Fruit fly (Drosophila melanogaster) whole organism, embryonic: ENCODE results near the gene gammaTub37C.

Source experiments
- BtbVII ChIP-seq: fragments of 200-800 bp; sonication (Bioruptor generic); optimal IDR thresholded peaks from 3 replicates; lab custom pipeline; 2017; ENCODE audit warnings: missing biosample characterization, mild to moderate bottlenecking, missing genetic modification characterization
- CG10565 ChIP-seq: fragments of 200-800 bp; sonication (Bioruptor generic); optimal IDR thresholded peaks from 3 replicates; lab custom pipeline; 2016; ENCODE audit warnings: missing biosample characterization, mild to moderate bottlenecking, missing genetic modification characterization
- CG11247 ChIP-seq: fragments of 200-800 bp; sonication (Bioruptor generic); IDR thresholded peaks from 2 replicates; pipeline ENCODE4 v1.3.6; 2022; ENCODE audit warnings: missing biosample characterization, missing genetic modification characterization
- CG15514 ChIP-seq: fragments of 200-800 bp; sonication (Bioruptor generic); optimal IDR thresholded peaks from 3 replicates; lab custom pipeline; 2017; ENCODE audit warnings: missing biosample characterization, missing genetic modification characterization, mild to moderate bottlenecking, moderate library complexity, missing genetic modification reagents
- CG17328 ChIP-seq: fragments of 200-800 bp; sonication (Bioruptor generic); IDR thresholded peaks from 2 replicates; pipeline ENCODE4 v1.3.6; 2022; ENCODE audit warnings: missing biosample characterization, missing genetic modification characterization
- CG17359 ChIP-seq: fragments of 200-800 bp; sonication (Bioruptor generic); optimal IDR thresholded peaks from 3 replicates; lab custom pipeline; 2018; ENCODE audit warnings: missing biosample characterization, mild to moderate bottlenecking, missing genetic modification characterization, moderate library complexity
- CG2199 ChIP-seq: fragments of 200-800 bp; sonication (Bioruptor generic); IDR thresholded peaks from 3 replicates; pipeline ENCODE4 v1.3.6; 2022; ENCODE audit warnings: missing biosample characterization, missing genetic modification characterization
- CG31441 ChIP-seq: fragments of 200-800 bp; sonication (Bioruptor generic); IDR thresholded peaks from 2 replicates; pipeline ENCODE4 v1.3.6; 2022; ENCODE audit warnings: missing biosample characterization, missing genetic modification characterization
- CG32767 ChIP-seq: fragments of 200-800 bp; sonication (Bioruptor generic); IDR thresholded peaks from 2 replicates; pipeline ENCODE4 v1.3.6; 2022; ENCODE audit warnings: missing biosample characterization, missing genetic modification characterization
- CG3281 ChIP-seq: fragments of 200-800 bp; sonication (Bioruptor generic); optimal IDR thresholded peaks from 3 replicates; lab custom pipeline; 2017; ENCODE audit warnings: missing biosample characterization, mild to moderate bottlenecking, missing genetic modification characterization
- CG34224 ChIP-seq: fragments of 200-800 bp; sonication (Bioruptor generic); IDR thresholded peaks from 3 replicates; pipeline ENCODE4 v1.3.6; 2022; ENCODE audit warnings: missing biosample characterization, missing genetic modification characterization; ENCODE audit not compliant: partially characterized antibody
- CG4617 ChIP-seq: fragments of 200-800 bp; sonication (Bioruptor generic); optimal IDR thresholded peaks from 3 replicates; lab custom pipeline; 2016; ENCODE audit warnings: missing biosample characterization, missing genetic modification characterization, borderline replicate concordance
- CG7786 ChIP-seq: fragments of 200-800 bp; sonication (Bioruptor generic); optimal IDR thresholded peaks from 2 replicates; lab custom pipeline; 2016; ENCODE audit warnings: missing biosample characterization, missing genetic modification characterization
- CG8924 ChIP-seq: fragments of 200-800 bp; optimal IDR thresholded peaks from 3 replicates; lab custom pipeline; 2019; ENCODE audit warnings: missing biosample characterization, mild to moderate bottlenecking, missing genetic modification characterization, moderate library complexity
- Dip3 ChIP-seq: fragments of 200-800 bp; sonication (Bioruptor generic); optimal IDR thresholded peaks from 3 replicates; lab custom pipeline; 2016; ENCODE audit warnings: missing biosample characterization, missing genetic modification characterization
- Drgx ChIP-seq: fragments of 200-800 bp; sonication (Bioruptor generic); IDR thresholded peaks from 2 replicates; pipeline ENCODE4 v1.3.6; 2022; ENCODE audit warnings: missing biosample characterization, missing genetic modification characterization
- Ets65A ChIP-seq: fragments of 200-800 bp; sonication (Bioruptor generic); peaks from one replicate; lab custom pipeline; 2016; ENCODE audit warnings: missing biosample characterization, missing genetic modification characterization
- Fer1 ChIP-seq: fragments of 200-800 bp; sonication (Bioruptor generic); optimal IDR thresholded peaks from 2 replicates; lab custom pipeline; 2017; ENCODE audit warnings: missing biosample characterization, mild to moderate bottlenecking, missing genetic modification characterization
- H2.0 ChIP-seq: fragments of 200-800 bp; sonication (Bioruptor generic); IDR thresholded peaks from 2 replicates; pipeline ENCODE4 v1.3.6; 2022; ENCODE audit warnings: missing biosample characterization, missing genetic modification characterization
- Hmr ChIP-seq: fragments of 200-800 bp; sonication (Bioruptor generic); optimal IDR thresholded peaks from 3 replicates; lab custom pipeline; 2017; ENCODE audit warnings: mild to moderate bottlenecking, missing biosample characterization, missing genetic modification reagents, missing genetic modification characterization
- Hr3 ChIP-seq: fragments of 200-800 bp; sonication (Bioruptor generic); optimal IDR thresholded peaks from 3 replicates; lab custom pipeline; 2016; ENCODE audit warnings: missing biosample characterization, missing genetic modification characterization
- Hr78 ChIP-seq, 2 experiments: fragments of 200-800 bp in 1 of 2; fragments of >200 bp in 1 of 2; sonication (Bioruptor generic) in 1 of 2; optimal IDR thresholded peaks; 2 replicates each; lab custom pipeline; 2017 to 2019; ENCODE audit warnings: missing biosample characterization in 2 of 2, missing genetic modification characterization in 2 of 2, mild to moderate bottlenecking in 1 of 2, moderate library complexity in 1 of 2
- Mad ChIP-seq: fragments of 200-800 bp; sonication (Bioruptor generic); optimal IDR thresholded peaks from 2 replicates; lab custom pipeline; 2016; ENCODE audit warnings: missing biosample characterization, missing genetic modification characterization
- PHDP ChIP-seq: fragments of 200-800 bp; sonication (Bioruptor generic); optimal IDR thresholded peaks from 3 replicates; lab custom pipeline; 2018; ENCODE audit warnings: missing biosample characterization, mild to moderate bottlenecking, missing genetic modification characterization, moderate library complexity
- ara ChIP-seq: fragments of 200-800 bp; sonication (Bioruptor generic); IDR thresholded peaks from 2 replicates; pipeline ENCODE4 v1.3.6; 2022; ENCODE audit warnings: missing biosample characterization, missing genetic modification characterization
- chinmo ChIP-seq: fragments of 200-800 bp; sonication (Bioruptor generic); IDR thresholded peaks from 4 replicates; pipeline ENCODE4 v1.3.6; 2022; ENCODE audit warnings: missing biosample characterization, missing genetic modification characterization; ENCODE audit not compliant: partially characterized antibody
- ci ChIP-seq: fragments of 200-800 bp; sonication (Bioruptor generic); IDR thresholded peaks from 3 replicates; pipeline ENCODE4 v1.3.6; 2022; ENCODE audit warnings: missing biosample characterization, missing genetic modification characterization
- cwo ChIP-seq: fragments of 200-800 bp; sonication (Bioruptor generic); optimal IDR thresholded peaks from 3 replicates; lab custom pipeline; 2017; ENCODE audit warnings: missing biosample characterization, missing genetic modification characterization, mild to moderate bottlenecking, moderate library complexity, missing genetic modification reagents
- dan ChIP-seq: fragments of 200-800 bp; sonication (Bioruptor generic); IDR thresholded peaks from 2 replicates; pipeline ENCODE4 v1.3.6; 2022; ENCODE audit warnings: missing biosample characterization, missing genetic modification characterization
- grau ChIP-seq: fragments of 200-800 bp; optimal IDR thresholded peaks from 3 replicates; lab custom pipeline; 2019; ENCODE audit warnings: missing biosample characterization, mild to moderate bottlenecking, missing genetic modification characterization, moderate library complexity
- hkb ChIP-seq, 2 experiments: fragments of 200-800 bp in 1 of 2; fragments of >200 bp in 1 of 2; sonication (Bioruptor generic) in 1 of 2; IDR thresholded peaks in 1 of 2; optimal IDR thresholded peaks in 1 of 2; 2 replicates each; pipeline versions ENCODE4 v1.3.6 to Lab custom; 2017 to 2022; ENCODE audit warnings: missing biosample characterization in 1 of 2, missing genetic modification characterization in 1 of 2
- inv ChIP-seq: fragments of 200-800 bp; sonication (Bioruptor generic); IDR thresholded peaks from 2 replicates; pipeline ENCODE4 v1.3.6; 2022; ENCODE audit warnings: missing biosample characterization, missing genetic modification characterization; ENCODE audit not compliant: partially characterized antibody
- ken ChIP-seq: fragments of 200-800 bp; sonication (Bioruptor generic); IDR thresholded peaks from 3 replicates; pipeline ENCODE4 v1.3.6; 2022; ENCODE audit warnings: missing biosample characterization, missing genetic modification characterization
- lilli ChIP-seq: fragments of 200-800 bp; sonication (Bioruptor generic); optimal IDR thresholded peaks from 3 replicates; lab custom pipeline; 2016; ENCODE audit warnings: missing biosample characterization, missing genetic modification characterization
- phol ChIP-seq: fragments of 200-800 bp; sonication (Bioruptor generic); optimal IDR thresholded peaks from 3 replicates; lab custom pipeline; 2018; ENCODE audit warnings: missing biosample characterization, mild to moderate bottlenecking, missing genetic modification characterization, moderate library complexity
- sd ChIP-seq: fragments of 200-800 bp; sonication (Bioruptor generic); optimal IDR thresholded peaks from 3 replicates; lab custom pipeline; 2018; ENCODE audit warnings: missing biosample characterization, mild to moderate bottlenecking, missing genetic modification characterization, moderate library complexity
- sim ChIP-seq: fragments of 200-800 bp; sonication (Bioruptor generic); IDR thresholded peaks from 2 replicates; pipeline ENCODE4 v1.3.6; 2022; ENCODE audit warnings: missing biosample characterization, missing genetic modification characterization
- sqz ChIP-seq: fragments of 200-800 bp; sonication (Bioruptor generic); optimal IDR thresholded peaks from 3 replicates; lab custom pipeline; 2018; ENCODE audit warnings: missing biosample characterization, mild to moderate bottlenecking, missing genetic modification characterization
- stwl ChIP-seq: fragments of 200-800 bp; sonication (Bioruptor generic); optimal IDR thresholded peaks from 3 replicates; lab custom pipeline; 2018; ENCODE audit warnings: missing biosample characterization, mild to moderate bottlenecking, missing genetic modification characterization, moderate library complexity
- sug ChIP-seq: fragments of 200-800 bp; optimal IDR thresholded peaks from 2 replicates; lab custom pipeline; 2019; ENCODE audit warnings: missing biosample characterization, mild to moderate bottlenecking, missing genetic modification characterization, moderate library complexity
- tap ChIP-seq: fragments of 200-800 bp; optimal IDR thresholded peaks from 3 replicates; lab custom pipeline; 2019; ENCODE audit warnings: missing biosample characterization, mild to moderate bottlenecking, missing genetic modification characterization, moderate library complexity
- twi ChIP-seq: fragments of 200-800 bp; optimal IDR thresholded peaks from 2 replicates; lab custom pipeline; 2019; ENCODE audit warnings: missing biosample characterization, mild to moderate bottlenecking, missing genetic modification characterization, moderate library complexity
- unc-4 ChIP-seq: fragments of 200-800 bp; sonication (Bioruptor generic); IDR thresholded peaks from 2 replicates; pipeline ENCODE4 v1.3.6; 2022; ENCODE audit warnings: missing biosample characterization, missing genetic modification characterization; ENCODE audit not compliant: partially characterized antibody
- wor ChIP-seq: fragments of 200-800 bp; sonication (Bioruptor generic); IDR thresholded peaks from 2 replicates; pipeline ENCODE4 v1.3.6; 2022; ENCODE audit warnings: missing biosample characterization, missing genetic modification characterization
- zen ChIP-seq: fragments of 200-800 bp; sonication (Bioruptor generic); optimal IDR thresholded peaks from 3 replicates; lab custom pipeline; 2018; ENCODE audit warnings: missing biosample characterization, mild to moderate bottlenecking, missing genetic modification characterization, moderate library complexity

The gammaTub37C gene

DNA sequence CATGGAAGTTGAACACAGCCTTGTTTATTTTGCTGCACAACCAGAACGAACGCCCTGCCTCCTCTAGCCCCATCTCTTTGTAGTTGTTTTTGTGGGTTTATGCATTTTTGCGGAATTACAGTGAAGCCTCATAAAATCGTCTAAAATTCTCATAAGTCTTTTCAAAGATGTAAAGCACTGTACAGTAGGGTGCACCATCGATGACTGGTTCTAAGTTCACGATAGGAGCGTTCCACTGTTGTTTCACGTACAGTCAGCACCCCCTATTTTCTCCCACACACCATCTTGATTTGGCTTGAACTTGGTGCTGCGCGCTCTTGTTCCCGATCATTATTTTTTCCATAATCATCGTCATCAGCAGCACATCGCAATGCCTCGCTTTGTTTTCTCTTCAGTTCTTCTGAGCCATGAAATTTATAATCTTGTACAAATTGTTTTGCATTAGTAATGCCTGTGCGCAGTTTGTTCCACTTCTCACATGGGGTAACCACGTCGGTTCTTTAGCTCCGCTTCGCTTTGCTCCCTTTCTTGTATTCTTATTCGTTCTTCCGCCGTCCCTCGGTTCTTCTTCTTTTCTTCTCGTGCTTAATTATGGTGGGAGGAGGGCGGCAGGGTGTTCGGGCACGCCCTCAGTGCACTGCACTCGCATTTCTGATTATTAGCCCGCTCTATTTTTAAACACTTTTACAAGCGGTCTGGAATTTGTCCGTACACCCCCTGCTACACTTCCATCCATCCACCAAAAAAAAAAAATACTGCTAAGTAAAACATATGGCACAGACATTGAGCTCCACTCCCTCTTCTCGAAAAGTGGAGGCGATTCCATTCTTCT lies 22.2 kb downstream of the gammaTub37C start (continued):
- TF ChIP-seq Hr78 (GFP tag; optimal IDR thresholded peaks at IDR 0.05; lab: Kevin White, UChicago) (no peak), Fer1 (GFP tag; lab: Kevin White, UChicago) (no peak), CG10565 (GFP tag; lab: Kevin White, UChicago) (no peak), inv (no peak), CG7786 (peak; percentile 16), Mad (GFP tag; lab: Kevin White, UChicago) (no peak), hkb (optimal IDR thresholded peaks at IDR 0.05; lab: Kevin White, UChicago) (no peak), hkb (GFP tag; IDR thresholded peaks at IDR 0.05; lab: Robert Waterston, UW) (no peak), phol (tag; lab: Kevin White, UChicago) (peak; percentile 12), CG2199 (GFP tag; lab: Robert Waterston, UW) (peak; percentile 74; the same call in 1 of the 3 replicates), CG17359 (tag; lab: Kevin White, UChicago) (no peak), CG15514 (GFP tag; lab: Kevin White, UChicago) (no peak), CG32767 (GFP tag; lab: Robert Waterston, UW) (no peak), sd (tag; lab: Kevin White, UChicago) (peak; percentile 81), wor (no peak), Hr3 (GFP tag; lab: Kevin White, UChicago) (no peak), tap (tag; lab: Kevin White, UChicago) (no peak), ken (GFP tag; lab: Robert Waterston, UW) (0 out of 3 replicates have a peak, but pooled peaks have one; percentile 22), CG17328 (GFP tag; lab: Robert Waterston, UW) (no peak), CG34224 (GFP tag; lab: Robert Waterston, UW) (no peak), PHDP (tag; lab: Kevin White, UChicago) (no peak), Ets65A (GFP tag; lab: Kevin White, UChicago) (peak; percentile 7), sim (GFP tag; lab: Robert Waterston, UW) (no peak), ci (GFP tag; lab: Robert Waterston, UW) (0 out of 3 replicates have a peak, but pooled peaks have one; percentile 18), sug (no peak), Hmr (GFP tag; lab: Kevin White, UChicago) (peak; percentile 18), sqz (GFP tag; lab: Kevin White, UChicago) (peak; percentile 23), zen (tag; lab: Kevin White, UChicago) (no peak), ara (GFP tag; lab: Robert Waterston, UW) (peak; percentile 21; the same call in 1 of the 2 replicates), CG11247 (GFP tag; lab: Robert Waterston, UW) (no peak), Dip3 (GFP tag; lab: Kevin White, UChicago) (no peak), unc-4 (GFP tag; lab: Robert Waterston, UW) (no peak), CG4617 (GFP tag; lab: Kevin White, UChicago) (no peak), CG31441 (GFP tag; lab: Robert Waterston, UW) (peak; percentile 27; the same call in 1 of the 2 replicates), Drgx (GFP tag; lab: Robert Waterston, UW) (0 out of 2 replicates have a peak, but pooled peaks have one; percentile 22), H2.0 (GFP tag; lab: Robert Waterston, UW) (no peak), CG8924 (tag; lab: Kevin White, UChicago) (no peak), chinmo (0 out of 4 replicates have a peak, but pooled peaks have one; percentile 16), CG3281 (GFP tag; lab: Kevin White, UChicago) (no peak), lilli (GFP tag; lab: Kevin White, UChicago) (no peak), BtbVII (no peak), cwo (GFP tag; lab: Kevin White, UChicago) (no peak), twi (tag; lab: Kevin White, UChicago) (peak; percentile 17), stwl (tag; lab: Kevin White, UChicago) (no peak), grau (peak; percentile 86), dan (no peak)
